Worm (Caenorhabditis elegans) whole organism, young adult: ENCODE measurements around the gene D1014.6.

Experiments used
- dpff-1 ChIP-seq: sonication (generic microtip); optimal IDR thresholded peaks from 2 replicates; lab custom pipeline; 2017; ENCODE audit warnings: mild to moderate bottlenecking, missing genetic modification characterization, missing compliant biosample characterization
- hlh-26 ChIP-seq: fragments of 200-800 bp; sonication (Bioruptor generic); conservative IDR thresholded peaks from 2 replicates; pipeline ENCODE4 v1.3.6; 2022; ENCODE audit warnings: missing genetic modification reagents, missing genetic modification characterization, missing compliant biosample characterization
- nhr-80 ChIP-seq: sonication (generic microtip); optimal IDR thresholded peaks from 2 replicates; lab custom pipeline; 2016; ENCODE audit warnings: missing genetic modification characterization, missing compliant biosample characterization

DNA sequence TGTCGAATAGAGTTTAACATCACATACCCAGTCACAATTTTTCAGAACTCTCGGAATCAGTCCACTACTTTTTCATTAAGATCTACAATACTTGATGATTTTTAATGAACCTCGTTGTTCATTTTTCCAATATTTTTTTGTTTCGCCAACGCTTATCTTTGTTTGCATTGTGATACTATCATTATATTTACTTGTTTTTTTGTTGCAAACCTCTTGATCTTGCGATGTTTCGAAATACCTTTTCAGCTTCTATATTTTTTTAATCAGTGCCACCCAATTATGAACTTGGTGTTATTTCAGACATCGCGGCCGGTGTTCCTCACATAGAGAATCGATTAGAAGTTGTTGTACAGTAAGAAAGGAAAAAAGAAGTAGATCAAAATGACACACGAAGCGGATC is 12.3 kb upstream of the D1014.6 start, which contains the start of gene myo-5:
- TF ChIP-seq nhr-80 (no peak), dpff-1 (tag; lab: Kevin White, UChicago) (no peak), hlh-26 (GFP tag; lab: Robert Waterston, UW) (no peak)
